Fruit fly (Drosophila melanogaster): ENCODE measurements around the gene CG33299.

CG33299 gene

DNA sequence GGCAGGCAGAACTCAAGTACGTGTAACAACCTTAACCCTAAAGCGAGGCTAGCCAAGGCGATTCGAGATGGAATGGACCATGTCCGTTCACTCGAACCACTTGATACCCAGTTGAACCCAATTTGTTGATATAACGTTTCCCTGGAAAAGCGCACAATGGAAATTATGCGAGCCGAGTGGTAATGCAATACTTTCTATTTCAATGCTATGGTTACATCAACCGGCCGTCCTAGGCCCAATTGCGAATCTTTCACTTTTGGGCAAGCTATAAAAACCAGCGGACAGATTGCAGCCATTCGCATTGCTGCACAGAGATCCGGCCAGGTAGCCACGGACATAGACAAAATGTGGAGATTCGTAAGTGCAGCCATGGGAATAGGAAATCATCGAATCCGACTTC, at the start of gene CG33299:
Gene CG33299, plus strand, starts transcription at position 301 of the 400 bp plus-strand sequence.
- TF ChIP-seq CG8478 (optimal IDR thresholded peaks at IDR 0.05) (no peak), CTCF (optimal IDR thresholded peaks at IDR 0.05) (no peak)

DNA sequence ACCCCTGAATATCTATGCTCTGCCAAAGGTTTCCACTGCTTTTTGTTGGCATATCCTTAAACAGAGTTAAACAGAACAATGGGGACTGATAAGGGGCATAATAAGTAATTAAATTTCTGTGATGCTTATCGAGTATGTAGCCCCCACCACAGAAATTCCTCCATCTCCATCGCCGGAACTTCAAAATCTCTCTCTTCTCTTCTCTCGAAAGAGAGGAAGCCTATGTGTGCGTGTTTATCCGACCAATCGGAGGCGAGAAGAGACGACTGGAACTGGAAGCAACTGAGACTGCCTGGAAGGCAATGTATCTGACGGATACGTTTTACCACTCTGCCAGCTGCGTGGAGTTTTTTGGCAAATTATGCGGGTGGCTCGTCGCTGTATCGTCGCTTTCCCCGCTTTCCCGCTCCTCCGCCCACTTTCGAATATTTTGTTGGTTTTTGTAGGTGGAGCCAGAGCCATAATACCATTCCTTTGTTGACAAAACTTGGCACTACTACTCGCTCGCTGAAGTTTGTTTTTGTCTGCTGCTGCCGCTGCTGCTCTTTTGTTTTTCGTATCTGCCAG, 48.3 kb upstream of the CG33299 start, which contains the start of gene gcm2:
Gene gcm2, plus strand, starts transcription at position 566 of the 567 bp plus-strand sequence.
- no peak for TF ChIP-seq CG8478 (optimal IDR thresholded peaks at IDR 0.05)
- no peak for TF ChIP-seq CTCF (optimal IDR thresholded peaks at IDR 0.05)

DNA sequence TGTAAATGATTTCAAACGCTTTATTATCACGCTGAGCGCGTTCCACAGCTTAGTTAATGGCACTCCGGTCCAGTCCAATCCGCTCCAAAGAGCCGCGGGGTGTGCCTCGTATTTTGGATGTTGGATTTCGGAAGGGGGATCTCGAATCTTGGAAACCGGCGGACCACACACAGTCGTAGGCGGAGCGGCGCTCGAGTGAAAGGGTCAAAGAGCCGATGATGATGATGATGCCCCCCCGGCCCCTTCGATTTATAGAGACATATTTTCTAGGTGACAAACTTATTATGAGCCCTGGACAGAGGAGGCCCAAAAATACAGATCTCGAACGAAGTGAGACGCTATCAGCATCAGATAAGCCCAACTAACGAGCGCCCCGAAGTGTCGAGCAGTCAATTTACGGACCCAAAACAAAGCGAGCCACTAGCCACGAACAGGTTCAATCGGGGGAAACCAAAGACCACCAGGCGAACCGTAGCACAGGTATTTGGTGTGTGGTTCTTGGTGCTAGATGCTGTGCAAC, 47.0 kb upstream of the CG33299 start:
- TF ChIP-seq CTCF (optimal IDR thresholded peaks at IDR 0.05) (no peak), CG8478 (optimal IDR thresholded peaks at IDR 0.05) (no peak)

DNA sequence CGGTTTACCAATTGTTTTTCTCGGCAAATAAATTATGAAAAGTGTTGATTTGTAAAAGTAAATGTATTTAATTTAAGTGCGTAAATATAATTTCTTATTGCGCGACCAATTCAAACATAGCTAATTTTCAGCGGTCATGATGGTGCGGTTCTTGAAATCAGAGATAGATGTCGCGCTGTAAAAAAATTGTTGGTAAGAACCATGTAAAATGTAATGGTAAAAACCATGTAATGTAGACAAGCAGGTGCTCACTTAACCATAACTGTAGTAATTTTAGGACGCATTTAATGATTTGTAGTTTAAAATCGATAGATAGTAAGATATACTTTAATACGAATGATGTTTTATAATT, 43.8 kb upstream of the CG33299 start:
- peak in 1 of 2 experiments; percentile 88 for TF ChIP-seq CTCF (optimal IDR thresholded peaks at IDR 0.05)
- TF ChIP-seq CG8478 (optimal IDR thresholded peaks at IDR 0.05) = no peak

DNA sequence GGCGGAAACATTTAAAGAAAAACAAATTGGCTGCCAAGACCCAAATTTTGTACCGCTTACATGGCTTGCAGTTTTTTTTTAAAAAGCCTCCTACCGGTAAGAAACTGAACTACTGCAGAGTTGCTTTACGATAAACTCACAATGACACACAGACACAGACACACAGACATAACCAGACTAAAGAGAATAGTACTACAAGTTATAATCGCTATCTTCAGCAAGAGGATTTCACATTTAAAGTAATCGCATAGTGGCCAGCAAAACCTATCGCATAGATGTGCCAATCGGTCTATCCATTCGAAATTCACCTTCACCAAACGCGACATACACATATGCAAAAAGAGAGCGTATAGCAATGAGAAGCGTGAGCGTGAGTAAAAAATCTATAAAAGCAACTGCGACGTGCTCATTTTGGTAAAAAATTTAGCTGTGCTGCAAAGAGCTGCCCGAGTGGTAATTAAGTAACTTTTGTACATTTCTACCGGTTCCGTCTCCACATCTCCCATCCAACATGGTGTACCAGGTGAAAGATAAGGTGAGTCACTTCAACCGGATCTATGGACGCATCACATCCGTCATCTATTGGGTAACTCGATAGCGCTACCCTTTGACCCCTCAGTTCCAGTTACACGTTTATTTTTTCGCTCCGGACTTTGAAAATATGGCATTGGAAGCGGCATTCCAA, 43.3 kb upstream of the CG33299 start, which contains the start of gene Trx2:
Gene Trx2, plus strand, starts transcription at position 161 of the 685 bp plus-strand sequence.
- TF ChIP-seq CTCF (optimal IDR thresholded peaks at IDR 0.05) (peak; percentile 80 to 91), CG8478 (optimal IDR thresholded peaks at IDR 0.05) (no peak)

DNA sequence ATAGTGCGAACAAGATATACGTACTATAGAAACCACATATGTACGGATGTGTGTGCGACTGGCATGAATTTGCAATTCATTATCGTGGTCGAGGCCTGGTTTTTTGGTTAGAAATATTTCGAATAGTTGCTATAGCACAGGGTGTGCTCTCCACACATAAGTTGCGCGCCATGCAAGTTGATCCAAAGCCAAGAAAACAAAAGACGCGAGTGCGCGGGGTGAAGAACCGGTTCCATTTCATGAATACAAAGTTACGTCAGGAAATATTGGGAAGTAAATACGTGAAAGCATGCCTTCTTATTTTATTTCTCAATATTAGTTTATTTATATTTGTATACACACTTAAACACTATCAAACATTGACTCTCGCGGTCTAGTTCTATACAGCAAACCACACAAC, 42.5 kb upstream of the CG33299 start:
- TF ChIP-seq CTCF (optimal IDR thresholded peaks at IDR 0.05) = no peak
- no peak for TF ChIP-seq CG8478 (optimal IDR thresholded peaks at IDR 0.05)

DNA sequence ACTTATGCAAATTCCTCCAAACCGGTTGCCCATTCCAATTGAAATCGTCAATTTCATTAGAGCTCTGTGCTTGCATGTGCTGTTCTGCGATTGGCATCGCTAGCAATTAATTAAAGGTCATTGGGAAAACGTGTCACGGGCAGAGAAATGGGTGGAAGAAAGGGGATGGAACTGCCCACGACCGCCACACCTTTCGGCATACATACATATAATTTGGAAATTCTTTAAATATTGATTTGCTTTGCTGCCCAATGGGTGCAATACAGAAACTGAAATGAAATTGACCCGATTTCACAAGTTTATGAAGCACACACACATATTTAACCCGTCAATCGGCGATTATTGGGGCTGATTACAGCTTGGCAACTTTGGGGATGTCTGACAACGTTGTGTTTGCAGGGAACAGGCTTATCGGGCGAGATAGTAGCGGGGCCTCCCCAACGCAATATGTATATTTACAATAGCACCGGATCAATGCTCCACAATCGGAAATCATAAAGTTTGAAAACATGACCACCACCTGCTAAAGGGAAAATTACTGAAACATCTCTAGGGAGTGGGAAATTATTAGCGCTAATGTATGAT, 41.6 kb upstream of the CG33299 start:
- TF ChIP-seq CG8478 (optimal IDR thresholded peaks at IDR 0.05) = no peak
- no peak for TF ChIP-seq CTCF (optimal IDR thresholded peaks at IDR 0.05)

DNA sequence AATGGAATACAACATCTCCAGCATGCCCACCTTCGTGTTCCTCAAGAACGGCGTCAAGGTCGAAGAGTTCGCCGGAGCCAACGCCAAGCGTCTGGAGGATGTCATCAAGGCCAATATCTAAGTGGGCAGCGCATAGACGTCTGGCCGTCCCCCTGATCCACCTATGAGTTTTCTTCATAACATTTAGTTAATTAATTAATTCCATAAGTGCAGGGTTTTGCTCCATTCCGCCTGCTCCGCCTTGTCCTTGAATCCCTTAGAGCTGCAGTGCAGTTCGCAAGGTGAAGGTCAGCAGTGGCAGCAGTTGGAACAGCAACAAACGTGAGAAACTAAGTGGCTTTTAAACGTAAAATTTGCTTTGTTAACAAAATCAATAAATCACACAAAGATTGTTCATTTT, 40.8 kb upstream of the CG33299 start:
- TF ChIP-seq CTCF (optimal IDR thresholded peaks at IDR 0.05) (no peak), CG8478 (optimal IDR thresholded peaks at IDR 0.05) (no peak)

DNA sequence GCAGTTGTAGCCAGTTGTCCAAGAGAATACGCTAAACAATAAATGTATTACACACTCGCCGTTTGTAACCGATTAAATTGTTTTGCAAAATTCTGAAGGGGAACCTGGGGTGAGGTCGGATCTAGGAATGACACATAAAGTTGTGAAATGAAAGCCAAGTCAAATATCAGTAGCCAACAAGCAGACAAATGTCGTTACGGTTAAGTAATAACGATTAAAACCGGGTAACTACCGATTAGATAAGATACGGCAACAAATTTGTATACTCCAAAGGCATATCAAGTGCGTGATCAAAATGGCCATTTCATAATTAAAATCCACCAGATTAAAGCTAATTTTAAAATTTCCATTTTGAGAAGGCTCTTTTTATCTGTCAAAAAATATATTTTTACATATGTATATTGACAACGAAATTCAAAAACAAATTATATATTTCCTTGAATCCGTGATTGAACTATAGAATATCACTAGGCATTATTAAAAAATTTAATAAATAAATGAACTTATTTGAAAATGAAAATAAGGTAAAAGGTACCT, 40.3 kb upstream of the CG33299 start, which contains the start of gene GlcAT-S:
Gene GlcAT-S, plus strand, starts transcription at position 487 of the 537 bp plus-strand sequence.
- no peak for TF ChIP-seq CTCF (optimal IDR thresholded peaks at IDR 0.05)
- TF ChIP-seq CG8478 (optimal IDR thresholded peaks at IDR 0.05) = no peak

DNA sequence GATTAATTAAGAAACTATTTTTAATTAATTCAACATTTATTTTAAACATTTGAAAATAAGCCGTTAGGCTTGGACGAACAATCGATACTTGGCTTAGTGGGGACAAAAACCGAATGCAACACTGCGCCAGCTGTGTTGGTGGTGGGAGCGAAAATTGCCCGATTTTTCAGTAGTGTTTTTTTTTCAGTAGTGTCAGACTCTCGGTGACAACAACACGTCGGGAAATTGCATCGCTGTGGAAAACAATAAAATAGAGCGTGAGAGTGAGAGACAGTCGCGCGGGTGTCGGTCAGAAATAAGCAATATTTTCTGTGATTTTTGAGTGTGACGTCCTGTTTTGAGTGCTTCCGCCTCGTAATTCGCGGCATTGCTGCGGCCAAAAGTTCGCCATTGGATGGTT, 39.7 kb upstream of the CG33299 start:
- TF ChIP-seq CG8478 (optimal IDR thresholded peaks at IDR 0.05) (no peak), CTCF (optimal IDR thresholded peaks at IDR 0.05) (peak in 1 of 2 experiments; percentile 63)

DNA sequence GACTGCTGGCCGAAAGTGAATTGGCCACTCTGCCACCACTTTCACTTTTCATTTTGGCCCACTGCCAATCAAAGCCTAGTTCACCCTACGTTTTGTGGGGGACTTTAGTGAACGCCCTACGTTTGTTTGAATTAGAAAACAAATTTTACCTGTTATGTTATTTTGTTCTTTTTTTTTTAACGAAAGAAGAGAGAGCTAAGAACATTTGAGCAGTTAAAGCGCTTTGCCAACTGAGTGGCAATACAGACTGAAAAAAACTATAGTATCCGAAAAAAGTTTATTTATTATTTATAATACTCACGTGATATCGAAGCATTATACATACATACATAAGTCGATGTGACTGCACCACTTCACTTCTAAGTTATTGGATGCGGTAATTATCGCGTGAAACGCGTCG, 38.5 kb upstream of the CG33299 start:
- TF ChIP-seq CTCF (optimal IDR thresholded peaks at IDR 0.05) (no peak), CG8478 (optimal IDR thresholded peaks at IDR 0.05) (no peak)

DNA sequence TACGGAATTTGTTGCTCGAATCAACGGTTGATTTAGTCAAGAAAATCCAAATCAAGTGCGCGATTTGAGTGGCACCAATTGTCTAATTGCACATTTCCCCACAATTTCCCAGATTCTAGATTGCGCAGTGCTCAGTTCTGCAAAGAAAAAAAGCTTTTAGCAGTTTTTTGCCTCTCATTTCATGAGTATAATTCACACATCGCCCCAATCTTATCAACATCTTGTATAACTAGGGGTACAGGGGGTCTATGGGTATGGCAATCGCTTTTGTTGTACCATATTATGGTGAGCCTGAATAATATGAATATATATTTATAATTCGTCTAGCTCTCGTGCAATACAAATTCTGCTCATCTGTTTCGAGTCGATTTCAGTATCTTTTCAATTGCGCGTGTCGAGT, 37.5 kb upstream of the CG33299 start:
- TF ChIP-seq CTCF (optimal IDR thresholded peaks at IDR 0.05) = no peak
- TF ChIP-seq CG8478 (optimal IDR thresholded peaks at IDR 0.05) = no peak

DNA sequence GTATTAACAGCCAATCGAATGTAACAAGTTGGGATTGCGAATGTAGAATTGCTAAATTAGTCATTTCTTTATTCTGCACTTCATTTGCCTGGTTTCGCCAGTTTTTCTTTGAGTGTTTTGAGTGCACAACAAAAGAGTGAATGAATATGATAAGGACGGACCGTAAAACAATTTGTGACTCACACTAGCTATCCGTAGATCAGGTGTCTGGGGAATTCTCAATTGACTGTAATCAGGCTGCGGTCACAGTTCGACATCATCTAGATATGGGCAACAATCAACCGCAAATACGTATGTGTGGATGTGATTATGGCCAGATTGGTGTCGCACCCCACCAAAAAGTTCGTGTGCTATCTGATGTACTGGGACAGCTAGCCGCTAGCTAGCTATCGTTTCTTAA, 36.5 kb upstream of the CG33299 start:
- TF ChIP-seq CTCF (optimal IDR thresholded peaks at IDR 0.05) (no peak), CG8478 (optimal IDR thresholded peaks at IDR 0.05) (no peak)

DNA sequence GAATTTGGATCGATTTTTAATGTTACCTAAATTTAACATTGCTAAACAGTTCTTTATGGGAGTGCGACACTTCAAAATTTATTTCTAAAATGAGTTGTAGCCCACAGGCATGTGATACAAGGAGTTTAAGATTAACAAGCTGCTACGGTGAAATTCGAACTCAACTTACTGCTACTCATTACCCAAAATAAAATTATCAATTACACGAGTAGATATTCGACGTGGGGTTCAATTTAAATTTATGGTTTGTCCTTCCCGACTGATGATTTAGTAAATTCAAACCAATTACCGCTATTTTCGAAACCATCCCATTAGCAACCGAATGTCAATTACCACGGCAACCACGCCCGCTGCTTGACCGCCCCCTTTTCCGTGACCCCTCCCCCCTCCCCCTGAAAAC, 31.2 kb upstream of the CG33299 start, which contains the start of gene CG31882:
Gene CG31882, minus strand, starts transcription at position 101 of the 400 bp plus-strand sequence.
- TF ChIP-seq CTCF (optimal IDR thresholded peaks at IDR 0.05) (no peak), CG8478 (optimal IDR thresholded peaks at IDR 0.05) (no peak)

DNA sequence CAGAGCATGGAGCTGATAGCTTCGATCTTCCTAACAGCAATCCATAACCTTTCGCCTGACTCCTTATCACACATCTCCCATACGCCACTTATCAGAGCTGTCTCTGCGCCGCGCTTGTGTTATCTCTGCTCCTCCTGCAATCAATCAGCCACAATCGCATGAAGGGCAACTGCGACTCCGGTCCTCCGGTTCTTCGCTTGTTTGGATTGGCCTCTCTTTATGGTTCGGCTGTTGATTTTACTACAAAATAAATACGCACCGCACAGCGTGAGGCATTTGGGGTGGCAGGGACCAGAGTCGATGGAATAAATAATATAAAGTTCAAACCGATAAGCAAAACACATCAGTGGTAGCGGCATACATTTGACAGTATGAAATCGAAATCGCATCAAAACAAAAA, 23.3 kb upstream of the CG33299 start:
- TF ChIP-seq CG8478 (optimal IDR thresholded peaks at IDR 0.05) (no peak), CTCF (optimal IDR thresholded peaks at IDR 0.05) (no peak)
